Fruit fly (Drosophila melanogaster) whole organism, embryonic: Measurements from ENCODE around the gene Cyp4g15.
A peak's percentile ranks its signal among the peaks of the same experiment; 100 is the strongest.

Source experiments
- CG10209 ChIP-seq: fragments of 200-800 bp; sonication (Bioruptor generic); optimal IDR thresholded peaks from 3 replicates; lab custom pipeline; 2017; ENCODE audit warnings: missing biosample characterization, mild to moderate bottlenecking, missing genetic modification characterization, missing genetic modification reagents
- CG1024 ChIP-seq: fragments of 200-800 bp; sonication (Bioruptor generic); IDR thresholded peaks from 2 replicates; pipeline ENCODE4 v1.3.6; 2022; ENCODE audit warnings: missing biosample characterization, missing genetic modification characterization
- CG10321 ChIP-seq: fragments of 200-800 bp; sonication (Bioruptor generic); IDR thresholded peaks from 2 replicates; pipeline ENCODE4 v1.3.6; 2022; ENCODE audit warnings: missing biosample characterization, missing genetic modification characterization
- CG10366 ChIP-seq: fragments of 200-800 bp; sonication (Bioruptor generic); IDR thresholded peaks from 2 replicates; pipeline ENCODE4 v1.3.6; 2022; ENCODE audit warnings: missing biosample characterization, missing genetic modification characterization
- CG10431 ChIP-seq: fragments of 200-800 bp; sonication (Bioruptor generic); optimal IDR thresholded peaks from 3 replicates; lab custom pipeline; 2018; ENCODE audit warnings: missing biosample characterization, mild to moderate bottlenecking, missing genetic modification characterization
- CG10462 ChIP-seq: fragments of 200-800 bp; sonication (Bioruptor generic); optimal IDR thresholded peaks from 2 replicates; lab custom pipeline; 2016; ENCODE audit warnings: missing biosample characterization, missing genetic modification characterization
- CG10565 ChIP-seq: fragments of 200-800 bp; sonication (Bioruptor generic); optimal IDR thresholded peaks from 3 replicates; lab custom pipeline; 2016; ENCODE audit warnings: missing biosample characterization, mild to moderate bottlenecking, missing genetic modification characterization
- CG14667 ChIP-seq: fragments of 200-800 bp; sonication (Bioruptor generic); IDR thresholded peaks from 2 replicates; pipeline ENCODE4 v1.3.6; 2022; ENCODE audit warnings: missing biosample characterization, missing genetic modification characterization
- CG17186 ChIP-seq: fragments of 200-800 bp; sonication (Bioruptor generic); optimal IDR thresholded peaks from 3 replicates; lab custom pipeline; 2017; ENCODE audit warnings: missing biosample characterization, missing genetic modification reagents, missing genetic modification characterization
- CG1792 ChIP-seq: fragments of 200-800 bp; sonication (Bioruptor generic); optimal IDR thresholded peaks from 2 replicates; lab custom pipeline; 2016; ENCODE audit warnings: missing biosample characterization, missing genetic modification characterization
- CG18011 ChIP-seq: fragments of 200-800 bp; sonication (Bioruptor generic); optimal IDR thresholded peaks from 2 replicates; lab custom pipeline; 2017; ENCODE audit warnings: missing biosample characterization, missing genetic modification characterization, mild to moderate bottlenecking, moderate library complexity, missing genotype
- CG3407 ChIP-seq: fragments of 200-800 bp; sonication (Bioruptor generic); optimal IDR thresholded peaks from 2 replicates; lab custom pipeline; 2018; ENCODE audit warnings: missing biosample characterization, mild to moderate bottlenecking, missing genetic modification characterization
- CG42726 ChIP-seq: fragments of 200-800 bp; sonication (Bioruptor generic); IDR thresholded peaks from 2 replicates; pipeline ENCODE4 v1.3.6; 2022; ENCODE audit warnings: missing biosample characterization, missing genetic modification characterization; ENCODE audit not compliant: partially characterized antibody
- CG4820 ChIP-seq: fragments of 200-800 bp; sonication (Bioruptor generic); optimal IDR thresholded peaks from 3 replicates; lab custom pipeline; 2016; ENCODE audit warnings: missing biosample characterization, missing genetic modification characterization
- CG7357 ChIP-seq: fragments of 200-800 bp; sonication (Bioruptor generic); IDR thresholded peaks from 3 replicates; pipeline ENCODE4 v1.3.6; 2022; ENCODE audit warnings: missing biosample characterization, missing genetic modification characterization
- CG8290 ChIP-seq, 3 experiments: fragments of 200-800 bp; sonication (Bioruptor generic); optimal IDR thresholded peaks; 2 replicates each; lab custom pipeline; 2016 to 2019; ENCODE audit warnings: missing biosample characterization in 3 of 3, missing genetic modification characterization in 3 of 3, mild to moderate bottlenecking in 2 of 3, moderate library complexity in 1 of 3
- CG8388 ChIP-seq: fragments of 200-800 bp; sonication (Bioruptor generic); optimal IDR thresholded peaks from 2 replicates; lab custom pipeline; 2019; ENCODE audit warnings: missing biosample characterization, mild to moderate bottlenecking, missing genetic modification characterization, moderate library complexity
- CG8924 ChIP-seq: fragments of 200-800 bp; optimal IDR thresholded peaks from 3 replicates; lab custom pipeline; 2019; ENCODE audit warnings: missing biosample characterization, mild to moderate bottlenecking, missing genetic modification characterization, moderate library complexity
- Dek ChIP-seq: fragments of 200-800 bp; sonication (Bioruptor generic); optimal IDR thresholded peaks from 3 replicates; lab custom pipeline; 2019; ENCODE audit warnings: missing biosample characterization, mild to moderate bottlenecking, missing genetic modification characterization, moderate library complexity
- Doc3 ChIP-seq: fragments of 200-800 bp; sonication (Bioruptor generic); IDR thresholded peaks from 3 replicates; pipeline ENCODE4 v1.3.6; 2022; ENCODE audit warnings: missing biosample characterization, missing genetic modification characterization; ENCODE audit not compliant: partially characterized antibody
- E2f2 ChIP-seq: fragments of 200-800 bp; sonication (Bioruptor generic); IDR thresholded peaks from 2 replicates; pipeline ENCODE4 v1.3.6; 2022; ENCODE audit warnings: missing biosample characterization, missing genetic modification characterization
- Eip74EF ChIP-seq, 2 experiments: fragments of 200-800 bp in 1 of 2; fragments of >200 bp in 1 of 2; sonication (Bioruptor generic) in 1 of 2; optimal IDR thresholded peaks; 2 replicates each; lab custom pipeline; 2017 to 2019; ENCODE audit warnings: missing biosample characterization in 2 of 2, missing genetic modification characterization in 2 of 2, mild to moderate bottlenecking in 1 of 2, moderate library complexity in 1 of 2
- Elba2 ChIP-seq: fragments of 200-800 bp; sonication (Bioruptor generic); optimal IDR thresholded peaks from 3 replicates; lab custom pipeline; 2016; ENCODE audit warnings: missing biosample characterization, missing genetic modification characterization
- Fer2 ChIP-seq: fragments of 200-800 bp; sonication (Bioruptor generic); optimal IDR thresholded peaks from 2 replicates; lab custom pipeline; 2018; ENCODE audit warnings: missing biosample characterization, mild to moderate bottlenecking, missing genetic modification characterization, moderate library complexity
- MTF-1 ChIP-seq: fragments of 200-800 bp; sonication (Bioruptor generic); optimal IDR thresholded peaks from 2 replicates; lab custom pipeline; 2018; ENCODE audit warnings: missing biosample characterization, mild to moderate bottlenecking, missing genetic modification characterization, borderline replicate concordance
- Myb ChIP-seq: fragments of 200-800 bp; sonication (Bioruptor generic); optimal IDR thresholded peaks from 2 replicates; lab custom pipeline; 2016; ENCODE audit warnings: missing biosample characterization, missing genetic modification characterization
- NFAT ChIP-seq: fragments of 200-800 bp; sonication (Bioruptor generic); IDR thresholded peaks from 2 replicates; pipeline ENCODE4 v1.3.6; 2022; ENCODE audit warnings: missing biosample characterization, missing genetic modification characterization
- Sin3A ChIP-seq: fragments of >200 bp; optimal IDR thresholded peaks from 2 replicates; lab custom pipeline; 2018
- Stat92E ChIP-seq, 3 experiments: fragments of >200 bp in 2 of 3; fragments of 200-800 bp in 1 of 3; sonication (Bioruptor generic) in 1 of 3; optimal IDR thresholded peaks; 2 replicates each; lab custom pipeline; 2017 to 2019; ENCODE audit warnings: missing biosample characterization in 3 of 3, missing genetic modification characterization in 3 of 3, mild to moderate bottlenecking in 1 of 3, moderate library complexity in 1 of 3
- cg ChIP-seq: fragments of 200-800 bp; sonication (Bioruptor generic); optimal IDR thresholded peaks from 3 replicates; lab custom pipeline; 2019; ENCODE audit warnings: missing biosample characterization, mild to moderate bottlenecking, missing genetic modification characterization, moderate library complexity
- chif ChIP-seq, 2 experiments: fragments of 200-800 bp; sonication (Bioruptor generic); optimal IDR thresholded peaks; 3 replicates each; lab custom pipeline; 2016; ENCODE audit warnings: missing biosample characterization in 2 of 2, missing genetic modification characterization in 2 of 2
- dimm ChIP-seq: fragments of 200-800 bp; sonication (Bioruptor generic); IDR thresholded peaks from 2 replicates; pipeline ENCODE4 v1.3.6; 2022; ENCODE audit warnings: missing biosample characterization, missing genetic modification characterization
- dm ChIP-seq: fragments of 200-800 bp; sonication (Bioruptor generic); optimal IDR thresholded peaks from 3 replicates; lab custom pipeline; 2016; ENCODE audit warnings: missing biosample characterization, missing genetic modification characterization
- dmrt99B ChIP-seq: fragments of 200-800 bp; sonication (Bioruptor generic); optimal IDR thresholded peaks from 2 replicates; lab custom pipeline; 2018; ENCODE audit warnings: missing biosample characterization, mild to moderate bottlenecking, missing genetic modification characterization, moderate library complexity
- emc ChIP-seq: fragments of 200-800 bp; sonication (Bioruptor generic); optimal IDR thresholded peaks from 2 replicates; lab custom pipeline; 2016; ENCODE audit warnings: missing biosample characterization, missing genetic modification characterization
- kah ChIP-seq: fragments of 200-800 bp; sonication (Bioruptor generic); optimal IDR thresholded peaks from 2 replicates; lab custom pipeline; 2018; ENCODE audit warnings: missing biosample characterization, mild to moderate bottlenecking, missing genetic modification characterization
- kni ChIP-seq: fragments of 200-800 bp; sonication (Bioruptor generic); optimal IDR thresholded peaks from 3 replicates; lab custom pipeline; 2017; ENCODE audit warnings: mild to moderate bottlenecking, missing biosample characterization, missing genetic modification reagents, missing genetic modification characterization
- lbe ChIP-seq: fragments of 200-800 bp; sonication (Bioruptor generic); optimal IDR thresholded peaks from 2 replicates; lab custom pipeline; 2016; ENCODE audit warnings: missing biosample characterization, mild to moderate bottlenecking, missing genetic modification characterization
- lmd ChIP-seq: fragments of 200-800 bp; sonication (Bioruptor generic); IDR thresholded peaks from 2 replicates; pipeline ENCODE4 v1.3.6; 2022; ENCODE audit warnings: missing biosample characterization, missing genetic modification characterization
- lov ChIP-seq, 2 experiments: fragments of 200-800 bp in 1 of 2; fragments of >200 bp in 1 of 2; sonication (Bioruptor generic) in 1 of 2; IDR thresholded peaks in 1 of 2; optimal IDR thresholded peaks in 1 of 2; 2 replicates in 1 of 2; 3 replicates in 1 of 2; pipeline versions ENCODE4 v1.3.6 to Lab custom; 2017 to 2022; ENCODE audit warnings: missing biosample characterization in 1 of 2, missing genetic modification characterization in 1 of 2
- luna ChIP-seq: fragments of 200-800 bp; sonication (Bioruptor generic); optimal IDR thresholded peaks from 2 replicates; lab custom pipeline; 2016; ENCODE audit warnings: missing biosample characterization, missing genetic modification characterization
- maf-S ChIP-seq: fragments of 200-800 bp; sonication (Bioruptor generic); optimal IDR thresholded peaks from 2 replicates; lab custom pipeline; 2016; ENCODE audit warnings: missing biosample characterization, missing genetic modification characterization
- p53 ChIP-seq: fragments of 200-800 bp; sonication (Bioruptor generic); optimal IDR thresholded peaks from 2 replicates; lab custom pipeline; 2016; ENCODE audit warnings: missing biosample characterization, missing genetic modification characterization
- rib ChIP-seq: fragments of 200-800 bp; sonication (Bioruptor generic); IDR thresholded peaks from 2 replicates; pipeline ENCODE4 v1.3.6; 2022; ENCODE audit warnings: missing biosample characterization, missing genetic modification characterization
- schlank ChIP-seq: fragments of 200-800 bp; sonication (Bioruptor generic); optimal IDR thresholded peaks from 2 replicates; lab custom pipeline; 2018; ENCODE audit warnings: missing biosample characterization, mild to moderate bottlenecking, missing genetic modification characterization
- tio ChIP-seq: fragments of 200-800 bp; sonication (Bioruptor generic); optimal IDR thresholded peaks from 2 replicates; lab custom pipeline; 2017; ENCODE audit warnings: missing biosample characterization, missing genetic modification characterization, inconsistent platforms
- tx ChIP-seq: fragments of 200-800 bp; sonication (Bioruptor generic); optimal IDR thresholded peaks from 2 replicates; lab custom pipeline; 2016; ENCODE audit warnings: missing biosample characterization, missing genetic modification characterization
- zfh1 ChIP-seq: fragments of 200-800 bp; sonication (Bioruptor generic); IDR thresholded peaks from 3 replicates; pipeline ENCODE4 v1.3.6; 2022; ENCODE audit warnings: missing biosample characterization, missing genetic modification characterization

Gene Cyp4g15

dm6 chrX:11446792-11447405 is 30.0 kb upstream of the Cyp4g15 start (continued):
- TF ChIP-seq CG8290 (GFP tag; optimal IDR thresholded peaks at IDR 0.05; lab: Kevin White, UChicago) (no peak), CG8290 (tag; optimal IDR thresholded peaks at IDR 0.05; lab: Kevin White, UChicago) (peak in 1 of 2 experiments; percentile 99), kah (GFP tag; lab: Kevin White, UChicago) (no peak), maf-S (GFP tag; lab: Kevin White, UChicago) (peak; percentile 74), CG14667 (GFP tag; lab: Robert Waterston, UW) (peak; percentile 72), CG8924 (tag; lab: Kevin White, UChicago) (peak; percentile 70), lmd (GFP tag; lab: Robert Waterston, UW) (peak; percentile 88), kni (GFP tag; lab: Kevin White, UChicago) (no peak), tio (GFP tag; lab: Kevin White, UChicago) (peak; percentile 43), rib (peak; percentile 95), schlank (tag; lab: Kevin White, UChicago) (peak; percentile 90), NFAT (GFP tag; lab: Robert Waterston, UW) (peak; percentile 93), lov (optimal IDR thresholded peaks at IDR 0.05; lab: Kevin White, UChicago) (no peak), lov (GFP tag; IDR thresholded peaks at IDR 0.05; lab: Robert Waterston, UW) (0 out of 3 replicates have a peak, but pooled peaks have one; percentile 16), CG10431 (GFP tag; lab: Kevin White, UChicago) (no peak), chif (GFP tag; optimal IDR thresholded peaks at IDR 0.05; lab: Kevin White, UChicago) (peak; percentile 49 to 72), Dek (tag; lab: Kevin White, UChicago) (peak; percentile 80), CG10462 (no peak), CG18011 (GFP tag; lab: Kevin White, UChicago) (peak; percentile 23), CG10366 (GFP tag; lab: Robert Waterston, UW) (peak; percentile 78), tx (GFP tag; lab: Kevin White, UChicago) (peak; percentile 75), CG4820 (peak; percentile 41), MTF-1 (GFP tag; lab: Kevin White, UChicago) (peak; percentile 30), p53 (GFP tag; lab: Kevin White, UChicago) (no peak), luna (GFP tag; lab: Kevin White, UChicago) (peak; percentile 78), Stat92E (GFP tag; optimal IDR thresholded peaks at IDR 0.05; lab: Kevin White, UChicago) (no peak), CG3407 (GFP tag; lab: Kevin White, UChicago) (no peak), Doc3 (GFP tag; lab: Robert Waterston, UW) (no peak), CG17186 (no peak), CG8388 (GFP tag; lab: Kevin White, UChicago) (no peak), CG1024 (GFP tag; lab: Robert Waterston, UW) (0 out of 2 replicates have a peak, but pooled peaks have one; percentile 40), CG42726 (GFP tag; lab: Robert Waterston, UW) (no peak), dmrt99B (tag; lab: Kevin White, UChicago) (peak; percentile 68), Eip74EF (GFP tag; optimal IDR thresholded peaks at IDR 0.05; lab: Kevin White, UChicago) (peak in 1 of 2 experiments; percentile 17), CG1792 (GFP tag; lab: Kevin White, UChicago) (peak; percentile 77), lbe (GFP tag; lab: Kevin White, UChicago) (peak; percentile 47), CG10321 (0 out of 2 replicates have a peak, but pooled peaks have one; percentile 27), CG7357 (GFP tag; lab: Robert Waterston, UW) (peak; percentile 62; the same call in 2 of the 3 replicates), Myb (GFP tag; lab: Kevin White, UChicago) (peak; percentile 76), emc (GFP tag; lab: Kevin White, UChicago) (peak; percentile 81), Fer2 (tag; lab: Kevin White, UChicago) (peak; percentile 69), Elba2 (GFP tag; lab: Kevin White, UChicago) (no peak), Sin3A (lab: Kevin White, UChicago) (no peak), CG10565 (GFP tag; lab: Kevin White, UChicago) (no peak), zfh1 (GFP tag; lab: Robert Waterston, UW) (peak; percentile 70; the same call in 2 of the 3 replicates), CG10209 (GFP tag; lab: Kevin White, UChicago) (peak; percentile 78), dimm (GFP tag; lab: Robert Waterston, UW) (no peak), cg (GFP tag; lab: Kevin White, UChicago) (peak; percentile 80), E2f2 (peak; percentile 27), dm (peak; percentile 12)
